Fruit fly (Drosophila melanogaster): ENCODE data around the gene CG43291.

DNA sequence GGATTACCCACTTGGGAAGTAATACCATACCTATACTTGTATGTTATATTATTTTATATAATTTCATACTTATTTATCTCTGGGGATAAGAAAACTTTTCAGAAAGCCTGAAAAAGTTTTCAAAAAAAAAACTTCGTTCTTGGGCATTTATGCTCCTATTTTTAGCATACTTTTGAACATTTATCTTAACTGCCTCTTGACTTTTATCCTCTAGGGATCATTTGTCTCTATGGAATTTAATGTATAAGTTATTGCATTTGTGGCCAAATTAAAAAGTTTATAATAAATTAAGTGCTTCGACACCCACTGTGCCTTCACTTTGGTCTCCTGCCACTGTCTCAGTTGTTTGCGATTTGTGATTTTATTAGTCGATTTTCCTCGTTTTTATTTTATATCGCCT lies 35.8 kb upstream of the CG43291 start:
- TF ChIP-seq CG6163 (GFP tag; IDR thresholded peaks at IDR 0.05): no peak
- peak; percentile 23 for TF ChIP-seq CG16779 (tag; optimal IDR thresholded peaks at IDR 0.05)
- peak; percentile 22 for TF ChIP-seq CG11762 (GFP tag; optimal IDR thresholded peaks at IDR 0.05; ENCODE audit: insufficient read depth)
- peak; percentile 62 for TF ChIP-seq Lpt (GFP tag; optimal IDR thresholded peaks at IDR 0.05)
- TF ChIP-seq CG11294 (GFP tag; IDR thresholded peaks at IDR 0.05): no peak
- TF ChIP-seq Ets21C (GFP tag; optimal IDR thresholded peaks at IDR 0.05): no peak
- no peak for TF ChIP-seq CG6792 (GFP tag; optimal IDR thresholded peaks at IDR 0.05)
- TF ChIP-seq CG3032 (tag; optimal IDR thresholded peaks at IDR 0.05): peak; percentile 20
- TF ChIP-seq eg (GFP tag; IDR thresholded peaks at IDR 0.05): peak; percentile 66; the same call in 2 of the 3 replicates
- peak; percentile 8 for TF ChIP-seq Smox (GFP tag; optimal IDR thresholded peaks at IDR 0.05)
- no peak for TF ChIP-seq lz (GFP tag; optimal IDR thresholded peaks at IDR 0.05)
- peak in 1 of 2 experiments; percentile 74 for TF ChIP-seq salr (GFP tag; optimal IDR thresholded peaks at IDR 0.05)
- no peak for TF ChIP-seq CG1621 (tag; optimal IDR thresholded peaks at IDR 0.05)
- no peak for TF ChIP-seq Gug (GFP tag; IDR thresholded peaks at IDR 0.05)
